Fruit fly (Drosophila melanogaster): ENCODE results near the gene knrl.
A peak's percentile ranks its signal among the peaks of the same experiment; 100 is the strongest.

The knrl gene

DNA sequence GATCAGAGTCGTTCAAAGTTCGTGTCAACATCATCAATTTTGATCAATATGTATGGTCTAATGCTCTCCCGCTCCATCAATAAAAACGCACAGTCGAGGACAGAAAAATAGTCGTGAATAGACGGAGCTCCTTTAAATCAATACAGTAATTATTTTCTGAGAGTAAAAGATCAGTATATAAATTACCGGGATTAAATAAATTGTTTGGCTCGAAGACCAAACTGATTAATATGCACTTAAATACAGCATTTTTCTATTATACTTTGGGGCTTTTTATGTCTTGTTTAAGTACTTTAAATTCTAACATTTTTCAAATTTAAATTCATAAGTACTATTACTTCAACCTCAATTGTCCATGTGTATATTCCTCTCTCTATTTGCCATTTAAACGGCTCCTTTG, 14.0 kb upstream of the knrl start (continued):
- TF ChIP-seq CG11398 (GFP tag; optimal IDR thresholded peaks at IDR 0.05) = peak; percentile 45
- no peak for TF ChIP-seq CG6175 (GFP tag; IDR thresholded peaks at IDR 0.05)
- peak; percentile 33; the same call in 1 of the 2 replicates for TF ChIP-seq slbo (GFP tag; IDR thresholded peaks at IDR 0.05)
- TF ChIP-seq CG8765 (GFP tag; IDR thresholded peaks at IDR 0.05) = no peak
- peak; percentile 17; the same call in 1 of the 2 replicates for TF ChIP-seq CG10959 (GFP tag; IDR thresholded peaks at IDR 0.05)
- no peak for TF ChIP-seq run (tag; optimal IDR thresholded peaks at IDR 0.05)
- TF ChIP-seq CG10209 (GFP tag; optimal IDR thresholded peaks at IDR 0.05) = peak; percentile 66
- TF ChIP-seq CG18011 (GFP tag; optimal IDR thresholded peaks at IDR 0.05) = no peak
- TF ChIP-seq Tbp (GFP tag; optimal IDR thresholded peaks at IDR 0.05) = no peak
- TF ChIP-seq CG9817 (tag; optimal IDR thresholded peaks at IDR 0.05) = peak; percentile 14
- TF ChIP-seq CG15696 (tag; optimal IDR thresholded peaks at IDR 0.05) = peak; percentile 82
- TF ChIP-seq unc-4 (GFP tag; IDR thresholded peaks at IDR 0.05; ENCODE audit: partially characterized antibody) = no peak
- peak; percentile 15 for TF ChIP-seq CG17568 (GFP tag; optimal IDR thresholded peaks at IDR 0.05)
- TF ChIP-seq repo (GFP tag; optimal IDR thresholded peaks at IDR 0.05) = no peak
- TF ChIP-seq stc (GFP tag; IDR thresholded peaks at IDR 0.05) = no peak
- TF ChIP-seq Optix (GFP tag; IDR thresholded peaks at IDR 0.05) = no peak
- TF ChIP-seq hth (optimal IDR thresholded peaks at IDR 0.05) = no peak
- TF ChIP-seq CG2120 (GFP tag; optimal IDR thresholded peaks at IDR 0.05) = peak; percentile 48
- peak; percentile 44 for TF ChIP-seq Chrac-16 (GFP tag; optimal IDR thresholded peaks at IDR 0.05)
- no peak for TF ChIP-seq esg (GFP tag; conservative IDR thresholded peaks at IDR 0.05)
- TF ChIP-seq Rx (GFP tag; IDR thresholded peaks at IDR 0.05) = no peak
- no peak for TF ChIP-seq CG3995 (GFP tag; optimal IDR thresholded peaks at IDR 0.05)
- TF ChIP-seq Ets97D (GFP tag; optimal IDR thresholded peaks at IDR 0.05) = peak; percentile 10
- no peak for TF ChIP-seq sna (GFP tag; IDR thresholded peaks at IDR 0.05; ENCODE audit: partially characterized antibody)
- no peak for TF ChIP-seq CkIIα-i1 (GFP tag; IDR thresholded peaks at IDR 0.05)
- TF ChIP-seq CG31388 (GFP tag; optimal IDR thresholded peaks at IDR 0.05) = no peak
- TF ChIP-seq twi (tag; optimal IDR thresholded peaks at IDR 0.05) = peak; percentile 64
- no peak for TF ChIP-seq Doc3 (GFP tag; IDR thresholded peaks at IDR 0.05; ENCODE audit: partially characterized antibody)
- TF ChIP-seq bbx (GFP tag; IDR thresholded peaks at IDR 0.05; ENCODE audit: partially characterized antibody) = no peak
- peak; percentile 63 for TF ChIP-seq CG13775 (GFP tag; optimal IDR thresholded peaks at IDR 0.05)
- no peak for TF ChIP-seq ci (GFP tag; IDR thresholded peaks at IDR 0.05)
- no peak for TF ChIP-seq maf-S (GFP tag; optimal IDR thresholded peaks at IDR 0.05)
- TF ChIP-seq odd (GFP tag; optimal IDR thresholded peaks at IDR 0.05) = peak; percentile 11
- TF ChIP-seq da (GFP tag; optimal IDR thresholded peaks at IDR 0.05) = no peak
- no peak for TF ChIP-seq Dek (tag; optimal IDR thresholded peaks at IDR 0.05)
- no peak for TF ChIP-seq CG17186 (GFP tag; optimal IDR thresholded peaks at IDR 0.05)
- no peak for TF ChIP-seq toy (GFP tag; IDR thresholded peaks at IDR 0.05)
- TF ChIP-seq CG34376 (GFP tag; optimal IDR thresholded peaks at IDR 0.05) = no peak
- TF ChIP-seq CG13123 (GFP tag; optimal IDR thresholded peaks at IDR 0.05) = peak; percentile 8
- 0 out of 2 replicates have a peak, but pooled peaks have one; percentile 6 for TF ChIP-seq HLH3B (GFP tag; IDR thresholded peaks at IDR 0.05)
- peak; percentile 49 for TF ChIP-seq CG10462 (GFP tag; optimal IDR thresholded peaks at IDR 0.05)
- TF ChIP-seq cato (GFP tag; optimal IDR thresholded peaks at IDR 0.05; ENCODE audit: borderline replicate concordance) = peak; percentile 1
- no peak for TF ChIP-seq CG33213 (GFP tag; optimal IDR thresholded peaks at IDR 0.05)
- peak; percentile 56 for TF ChIP-seq CG1602 (GFP tag; optimal IDR thresholded peaks at IDR 0.05)
- TF ChIP-seq NC2β (GFP tag; optimal IDR thresholded peaks at IDR 0.05) = peak; percentile 11
- TF ChIP-seq CG10565 (GFP tag; optimal IDR thresholded peaks at IDR 0.05) = no peak
- no peak for TF ChIP-seq CG10366 (GFP tag; IDR thresholded peaks at IDR 0.05)
- TF ChIP-seq CG17359 (tag; optimal IDR thresholded peaks at IDR 0.05) = peak; percentile 46
- TF ChIP-seq bsh (GFP tag; optimal IDR thresholded peaks at IDR 0.05) = peak in 1 of 2 experiments; percentile 64
- TF ChIP-seq z (GFP tag; IDR thresholded peaks at IDR 0.05) = no peak
- peak; percentile 66; the same call in 1 of the 2 replicates for TF ChIP-seq ara (GFP tag; IDR thresholded peaks at IDR 0.05)
- TF ChIP-seq CG18619 (GFP tag; optimal IDR thresholded peaks at IDR 0.05) = peak; percentile 46

Data from whole organism, embryonic.